Worm (Caenorhabditis elegans) whole organism, mixed stage, embryonic: ENCODE data around the gene F54E2.1.

Experiments
- ceh-39 ChIP-seq: fragments of 150-350 bp; optimal IDR thresholded peaks from 2 replicates; lab custom pipeline; 2014; ENCODE audit warnings: missing biosample characterization, missing genetic modification characterization
- ceh-43 ChIP-seq: fragments of 200-800 bp; sonication (Bioruptor generic); optimal IDR thresholded peaks from 2 replicates; lab custom pipeline; 2018; ENCODE audit warnings: mild to moderate bottlenecking, missing genetic modification characterization, moderate library complexity, missing compliant biosample characterization
- ceh-83 ChIP-seq: fragments of 200-800 bp; sonication (Bioruptor generic); optimal IDR thresholded peaks from 2 replicates; lab custom pipeline; 2018; ENCODE audit warnings: mild to moderate bottlenecking, missing genetic modification characterization, missing compliant biosample characterization
- elt-3 ChIP-seq: fragments of 150-350 bp; optimal IDR thresholded peaks from 2 replicates; lab custom pipeline; 2014; ENCODE audit warnings: missing biosample characterization, missing genetic modification characterization
- lsy-2 ChIP-seq: fragments of 150-350 bp; optimal IDR thresholded peaks from 2 replicates; lab custom pipeline; 2014; ENCODE audit warnings: missing biosample characterization, missing genetic modification characterization
- mab-5 ChIP-seq: fragments of 150-350 bp; optimal IDR thresholded peaks from 2 replicates; lab custom pipeline; 2014; ENCODE audit warnings: missing biosample characterization, missing genetic modification characterization
- mep-1 ChIP-seq: fragments of 150-350 bp; optimal IDR thresholded peaks from 2 replicates; lab custom pipeline; 2017; ENCODE audit warnings: missing biosample characterization, missing genetic modification reagents, missing genetic modification characterization, inconsistent platforms
- mls-2 ChIP-seq: sonication (generic microtip); optimal IDR thresholded peaks from 2 replicates; lab custom pipeline; 2016; ENCODE audit warnings: mild to moderate bottlenecking, missing genetic modification characterization, moderate library complexity, missing compliant biosample characterization
- nhr-28 ChIP-seq: fragments of 150-350 bp; optimal IDR thresholded peaks from 2 replicates; lab custom pipeline; 2014; ENCODE audit warnings: missing biosample characterization, missing genetic modification characterization
- nhr-76 ChIP-seq: sonication (generic microtip); optimal IDR thresholded peaks from 2 replicates; lab custom pipeline; 2017; ENCODE audit warnings: missing biosample characterization, missing genetic modification characterization
- snpc-4 ChIP-seq: fragments of 150-350 bp; optimal IDR thresholded peaks from 2 replicates; lab custom pipeline; 2014; ENCODE audit warnings: missing biosample characterization, missing genetic modification characterization
- unc-120 ChIP-seq: sonication (generic microtip); optimal IDR thresholded peaks from 2 replicates; lab custom pipeline; 2017; ENCODE audit warnings: missing genetic modification characterization, missing compliant biosample characterization; ENCODE audit not compliant: poor library complexity, severe bottlenecking
- unc-39 ChIP-seq: fragments of 150-350 bp; optimal IDR thresholded peaks from 2 replicates; lab custom pipeline; 2014; ENCODE audit warnings: missing biosample characterization, missing genetic modification characterization

F54E2.1 gene

DNA sequence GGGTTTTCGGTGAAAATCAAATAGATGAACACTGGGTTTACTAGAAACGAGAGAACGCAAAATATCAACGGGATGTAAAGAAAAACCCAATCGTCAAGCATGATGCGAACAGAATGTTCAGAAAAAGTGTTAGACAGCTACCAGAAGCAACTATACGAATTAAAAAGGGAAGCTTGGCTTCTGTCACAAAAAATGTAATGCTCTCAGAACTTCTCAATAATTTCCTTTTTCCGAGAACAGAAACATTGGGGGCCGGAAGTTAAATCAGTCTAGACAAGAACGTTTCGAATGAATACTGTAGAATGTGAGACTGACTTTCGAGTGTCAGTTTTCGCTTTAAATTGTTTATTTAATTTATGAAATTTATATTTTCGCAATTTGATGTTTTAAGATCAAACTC is 49.5 kb downstream of the F54E2.1 start, which contains the start of gene srj-54:
TSS of gene srj-54 (minus strand) at position 101 of the 400 bp plus-strand sequence.
- TF ChIP-seq snpc-4 (tag; lab: Kevin White, UChicago) = no peak
- TF ChIP-seq unc-39 (tag; lab: Kevin White, UChicago) = no peak
- TF ChIP-seq nhr-76 = no peak
- no peak for TF ChIP-seq elt-3 (tag; lab: Kevin White, UChicago)
- no peak for TF ChIP-seq ceh-83 (GFP tag; lab: Kevin White, UChicago)
- no peak for TF ChIP-seq unc-120 (tag; lab: Kevin White, UChicago)
- TF ChIP-seq lsy-2 = no peak
- no peak for TF ChIP-seq ceh-43
- TF ChIP-seq mab-5 (tag; lab: Kevin White, UChicago) = no peak
- TF ChIP-seq nhr-28 (tag; lab: Kevin White, UChicago) = no peak
- TF ChIP-seq mls-2 (tag; lab: Kevin White, UChicago) = no peak

ce11 chrV:2861505-2861904 is 51.3 kb downstream of the F54E2.1 start, which contains the start of gene srh-270:
TSS of gene srh-270 (minus strand) at chrV:2861605.
- TF ChIP-seq mab-5 (tag; lab: Kevin White, UChicago) (no peak), elt-3 (tag; lab: Kevin White, UChicago) (no peak), ceh-39 (tag; lab: Kevin White, UChicago) (no peak), unc-120 (tag; lab: Kevin White, UChicago) (no peak), mls-2 (tag; lab: Kevin White, UChicago) (no peak), mep-1 (no peak)
- TF ChIP-seq, all 35 proteins: peak for 0
